Fruit fly (Drosophila melanogaster): ENCODE data around the gene CG11658.

The CG11658 gene

dm6 chr3L:11708633-11709116 is 322 bp upstream of the CG11658 start, which contains the start of the genes Ccdc56 and mtTFB1 (continued):
- TF ChIP-seq CG15073 (GFP tag; optimal IDR thresholded peaks at IDR 0.05) (no peak), MESR4 (GFP tag; optimal IDR thresholded peaks at IDR 0.05) (peak; percentile 64), CG18262 (tag; optimal IDR thresholded peaks at IDR 0.05) (no peak), CG12391 (tag; optimal IDR thresholded peaks at IDR 0.05) (peak; percentile 29), CG17361 (GFP tag; IDR thresholded peaks at IDR 0.05) (peak; percentile 46; the same call in 1 of the 3 replicates), dati (GFP tag; IDR thresholded peaks at IDR 0.05) (no peak), Dref (GFP tag; IDR thresholded peaks at IDR 0.05) (no peak), Deaf1 (tag; optimal IDR thresholded peaks at IDR 0.05) (peak; percentile 16), Side (GFP tag; optimal IDR thresholded peaks at IDR 0.05) (no peak), CG8290 (GFP tag; optimal IDR thresholded peaks at IDR 0.05) (no peak), CG8290 (tag; optimal IDR thresholded peaks at IDR 0.05) (peak in 1 of 2 experiments; percentile 30), CG31388 (GFP tag; optimal IDR thresholded peaks at IDR 0.05) (no peak), Taf1 (GFP tag; IDR thresholded peaks at IDR 0.05) (no peak), Hmr (GFP tag; optimal IDR thresholded peaks at IDR 0.05) (peak; percentile 29), ttk (GFP tag; IDR thresholded peaks at IDR 0.05) (no peak), cato (GFP tag; optimal IDR thresholded peaks at IDR 0.05; ENCODE audit: borderline replicate concordance) (no peak), CG14667 (GFP tag; IDR thresholded peaks at IDR 0.05) (no peak), grau (tag; optimal IDR thresholded peaks at IDR 0.05) (peak; percentile 64), phol (tag; optimal IDR thresholded peaks at IDR 0.05) (peak; percentile 6), CG15479 (GFP tag; optimal IDR thresholded peaks at IDR 0.05) (no peak), kay (GFP tag; optimal IDR thresholded peaks at IDR 0.05) (peak; percentile 61), ind (GFP tag; optimal IDR thresholded peaks at IDR 0.05) (no peak), CG7928 (GFP tag; optimal IDR thresholded peaks at IDR 0.05) (peak; percentile 3), CG9817 (tag; optimal IDR thresholded peaks at IDR 0.05) (no peak), CG3163 (GFP tag; optimal IDR thresholded peaks at IDR 0.05) (no peak), CG9797 (GFP tag; optimal IDR thresholded peaks at IDR 0.05) (peak; percentile 94), h (optimal IDR thresholded peaks at IDR 0.05) (no peak), NFAT (GFP tag; IDR thresholded peaks at IDR 0.05) (no peak), CG6813 (GFP tag; optimal IDR thresholded peaks at IDR 0.05) (no peak), Bdp1 (GFP tag; optimal IDR thresholded peaks at IDR 0.05) (peak; percentile 43), CG8944 (GFP tag; optimal IDR thresholded peaks at IDR 0.05) (no peak), Ets65A (GFP tag) (peak; percentile 23), Optix (GFP tag; IDR thresholded peaks at IDR 0.05) (no peak), HLH4C (GFP tag; IDR thresholded peaks at IDR 0.05; ENCODE audit: partially characterized antibody) (no peak), E2f1 (GFP tag; IDR thresholded peaks at IDR 0.05) (no peak), CG1603 (tag; optimal IDR thresholded peaks at IDR 0.05) (peak; percentile 26), CG8089 (GFP tag; optimal IDR thresholded peaks at IDR 0.05) (no peak), CG13287 (GFP tag; IDR thresholded peaks at IDR 0.05; ENCODE audit: partially characterized antibody) (no peak), ewg (GFP tag; optimal IDR thresholded peaks at IDR 0.05) (peak; percentile 76), CG31224 (GFP tag; IDR thresholded peaks at IDR 0.05) (no peak), amos (GFP tag; IDR thresholded peaks at IDR 0.05; ENCODE audit: partially characterized antibody) (no peak; the same call in 1 of the 2 replicates), CG13894 (tag; optimal IDR thresholded peaks at IDR 0.05) (no peak)

All from whole organism, embryonic.